Fruit fly (Drosophila melanogaster) whole organism, embryonic: Measurements from ENCODE around the gene CG10584.

ENCODE experiments used
- Awh ChIP-seq: fragments of 200-800 bp; sonication (Bioruptor generic); IDR thresholded peaks from 2 replicates; pipeline ENCODE4, ENCODE4 v1.3.6; 2022; ENCODE audit warnings: missing biosample characterization, missing genetic modification characterization
- BtbVII ChIP-seq: fragments of 200-800 bp; sonication (Bioruptor generic); optimal IDR thresholded peaks from 3 replicates; lab custom pipeline; 2017; ENCODE audit warnings: missing biosample characterization, mild to moderate bottlenecking, missing genetic modification characterization
- CG10147 ChIP-seq: fragments of 200-800 bp; sonication (Bioruptor generic); optimal IDR thresholded peaks from 2 replicates; lab custom pipeline; 2019; ENCODE audit warnings: missing biosample characterization, mild to moderate bottlenecking, missing genetic modification characterization, moderate library complexity
- CG1024 ChIP-seq: fragments of 200-800 bp; sonication (Bioruptor generic); IDR thresholded peaks from 2 replicates; pipeline ENCODE4 v1.3.6; 2022; ENCODE audit warnings: missing biosample characterization, missing genetic modification characterization
- CG10565 ChIP-seq: fragments of 200-800 bp; sonication (Bioruptor generic); optimal IDR thresholded peaks from 3 replicates; lab custom pipeline; 2016; ENCODE audit warnings: missing biosample characterization, mild to moderate bottlenecking, missing genetic modification characterization
- CG11504 ChIP-seq: fragments of 200-800 bp; sonication (Bioruptor generic); optimal IDR thresholded peaks from 3 replicates; lab custom pipeline; 2019; ENCODE audit warnings: missing biosample characterization, mild to moderate bottlenecking, missing genetic modification characterization, moderate library complexity
- CG12155 ChIP-seq: fragments of 200-800 bp; sonication (Bioruptor generic); optimal IDR thresholded peaks from 3 replicates; lab custom pipeline; 2016; ENCODE audit warnings: missing biosample characterization, missing genetic modification characterization
- CG13624 ChIP-seq: fragments of 200-800 bp; sonication (Bioruptor generic); optimal IDR thresholded peaks from 2 replicates; lab custom pipeline; 2016; ENCODE audit warnings: missing biosample characterization, missing genetic modification characterization
- CG15696 ChIP-seq: fragments of 200-800 bp; sonication (Bioruptor generic); optimal IDR thresholded peaks from 2 replicates; lab custom pipeline; 2019; ENCODE audit warnings: missing biosample characterization, mild to moderate bottlenecking, missing genetic modification characterization, moderate library complexity
- CG16813 ChIP-seq: fragments of 200-800 bp; sonication (Bioruptor generic); IDR thresholded peaks from 3 replicates; pipeline ENCODE4 v1.3.6; 2022; ENCODE audit warnings: missing biosample characterization, missing genetic modification characterization; ENCODE audit not compliant: partially characterized antibody
- CG17829 ChIP-seq: fragments of 200-800 bp; optimal IDR thresholded peaks from 2 replicates; lab custom pipeline; 2019; ENCODE audit warnings: missing biosample characterization, mild to moderate bottlenecking, missing genetic modification characterization, moderate library complexity
- CG18262 ChIP-seq: fragments of 200-800 bp; optimal IDR thresholded peaks from 3 replicates; lab custom pipeline; 2019; ENCODE audit warnings: missing biosample characterization, mild to moderate bottlenecking, missing genetic modification characterization, moderate library complexity
- CG1832 ChIP-seq: fragments of 200-800 bp; sonication (Bioruptor generic); optimal IDR thresholded peaks from 2 replicates; lab custom pipeline; 2017; ENCODE audit warnings: missing biosample characterization, mild to moderate bottlenecking, missing genetic modification characterization, inconsistent platforms
- CG2199 ChIP-seq: fragments of 200-800 bp; sonication (Bioruptor generic); IDR thresholded peaks from 3 replicates; pipeline ENCODE4 v1.3.6; 2022; ENCODE audit warnings: missing biosample characterization, missing genetic modification characterization
- CG2712 ChIP-seq: fragments of 200-800 bp; optimal IDR thresholded peaks from 3 replicates; lab custom pipeline; 2019; ENCODE audit warnings: missing biosample characterization, mild to moderate bottlenecking, missing genetic modification characterization, moderate library complexity
- CG42726 ChIP-seq: fragments of 200-800 bp; sonication (Bioruptor generic); IDR thresholded peaks from 2 replicates; pipeline ENCODE4 v1.3.6; 2022; ENCODE audit warnings: missing biosample characterization, missing genetic modification characterization; ENCODE audit not compliant: partially characterized antibody
- CG43689 ChIP-seq: fragments of 200-800 bp; sonication (Bioruptor generic); IDR thresholded peaks from 2 replicates; pipeline ENCODE4 v1.3.6; 2022; ENCODE audit warnings: missing biosample characterization, missing genetic modification characterization
- CG4730 ChIP-seq: fragments of 200-800 bp; sonication (Bioruptor generic); IDR thresholded peaks from 2 replicates; pipeline ENCODE4 v1.3.6; 2022; ENCODE audit warnings: missing biosample characterization, missing genetic modification characterization
- CG4820 ChIP-seq: fragments of 200-800 bp; sonication (Bioruptor generic); optimal IDR thresholded peaks from 3 replicates; lab custom pipeline; 2016; ENCODE audit warnings: missing biosample characterization, missing genetic modification characterization
- CG7839 ChIP-seq: fragments of 200-800 bp; sonication (Bioruptor generic); optimal IDR thresholded peaks from 3 replicates; lab custom pipeline; 2018; ENCODE audit warnings: missing biosample characterization, mild to moderate bottlenecking, missing genetic modification characterization, moderate library complexity
- CG8089 ChIP-seq: fragments of 200-800 bp; sonication (Bioruptor generic); optimal IDR thresholded peaks from 3 replicates; lab custom pipeline; 2016; ENCODE audit warnings: missing biosample characterization, missing genetic modification characterization
- CG8478 ChIP-seq: fragments of >200 bp; optimal IDR thresholded peaks from 2 replicates; lab custom pipeline; 2018
- CG9932 ChIP-seq: fragments of 200-800 bp; sonication (Bioruptor generic); IDR thresholded peaks from 2 replicates; pipeline ENCODE4 v1.3.6; 2022; ENCODE audit warnings: missing biosample characterization, missing genetic modification characterization
- Dip2 ChIP-seq: fragments of 200-800 bp; sonication (Bioruptor generic); IDR thresholded peaks from 2 replicates; pipeline ENCODE4 v1.3.6; 2022; ENCODE audit warnings: missing biosample characterization, missing genetic modification characterization
- GATAe ChIP-seq: fragments of 200-800 bp; sonication (Bioruptor generic); conservative IDR thresholded peaks from 2 replicates; pipeline ENCODE4 v1.3.6; 2022; ENCODE audit warnings: missing biosample characterization, missing genetic modification characterization
- Hr51 ChIP-seq, 2 experiments: fragments of 200-800 bp; sonication (Bioruptor generic); optimal IDR thresholded peaks; 2 replicates in 1 of 2; 3 replicates in 1 of 2; lab custom pipeline; 2016 to 2018; ENCODE audit warnings: missing biosample characterization in 2 of 2, missing genetic modification characterization in 2 of 2, mild to moderate bottlenecking in 1 of 2, moderate library complexity in 1 of 2
- Jarid2 ChIP-seq: fragments of 200-800 bp; sonication (Bioruptor generic); optimal IDR thresholded peaks from 3 replicates; lab custom pipeline; 2017; ENCODE audit warnings: mild to moderate bottlenecking, missing biosample characterization, missing genetic modification reagents, missing genetic modification characterization
- Lim3 ChIP-seq: fragments of 200-800 bp; sonication (Bioruptor generic); IDR thresholded peaks from 2 replicates; pipeline ENCODE4 v1.3.6; 2022; ENCODE audit warnings: missing biosample characterization, missing genetic modification characterization
- Mad ChIP-seq: fragments of 200-800 bp; sonication (Bioruptor generic); optimal IDR thresholded peaks from 2 replicates; lab custom pipeline; 2016; ENCODE audit warnings: missing biosample characterization, missing genetic modification characterization
- NfI ChIP-seq: fragments of 200-800 bp; sonication (Bioruptor generic); optimal IDR thresholded peaks from 3 replicates; lab custom pipeline; 2018; ENCODE audit warnings: missing biosample characterization, mild to moderate bottlenecking, missing genetic modification characterization, moderate library complexity
- Oli ChIP-seq: fragments of 200-800 bp; sonication (Bioruptor generic); optimal IDR thresholded peaks from 2 replicates; lab custom pipeline; 2018; ENCODE audit warnings: missing biosample characterization, mild to moderate bottlenecking, missing genetic modification characterization, moderate library complexity
- Rx ChIP-seq: fragments of 200-800 bp; sonication (Bioruptor generic); IDR thresholded peaks from 2 replicates; pipeline ENCODE4 v1.3.6; 2022; ENCODE audit warnings: missing biosample characterization, missing genetic modification characterization
- Sox100B ChIP-seq: fragments of 200-800 bp; sonication (Bioruptor generic); optimal IDR thresholded peaks from 3 replicates; lab custom pipeline; 2018; ENCODE audit warnings: missing biosample characterization, mild to moderate bottlenecking, missing genetic modification characterization
- Trl ChIP-seq, 3 experiments: fragments of >200 bp in 2 of 3; fragments of 200-800 bp in 1 of 3; sonication (Bioruptor generic) in 1 of 3; optimal IDR thresholded peaks; 2 replicates in 1 of 3; 3 replicates in 2 of 3; lab custom pipeline; 2016 to 2017; ENCODE audit warnings: missing biosample characterization in 1 of 3, missing genetic modification characterization in 1 of 3
- Vsx1 ChIP-seq: fragments of 200-800 bp; sonication (Bioruptor generic); optimal IDR thresholded peaks from 2 replicates; lab custom pipeline; 2017; ENCODE audit warnings: missing biosample characterization, mild to moderate bottlenecking, missing genetic modification characterization, missing genetic modification reagents
- Xrp1 ChIP-seq: fragments of 200-800 bp; sonication (Bioruptor generic); IDR thresholded peaks from 2 replicates; pipeline ENCODE4 v1.3.6; 2022; ENCODE audit warnings: missing biosample characterization, missing genetic modification characterization
- az2 ChIP-seq: fragments of 200-800 bp; sonication (Bioruptor generic); optimal IDR thresholded peaks from 3 replicates; lab custom pipeline; 2016; ENCODE audit warnings: missing biosample characterization, missing genetic modification characterization
- bsh ChIP-seq, 2 experiments: fragments of 200-800 bp; sonication (Bioruptor generic); optimal IDR thresholded peaks; 2 replicates each; lab custom pipeline; 2017 to 2018; ENCODE audit warnings: mild to moderate bottlenecking in 2 of 2, missing biosample characterization in 2 of 2, missing genetic modification characterization in 2 of 2, moderate library complexity in 1 of 2
- crol ChIP-seq: fragments of 200-800 bp; sonication (Bioruptor generic); IDR thresholded peaks from 2 replicates; pipeline ENCODE4 v1.3.6; 2022; ENCODE audit warnings: missing biosample characterization, missing genetic modification characterization
- dmrt99B ChIP-seq: fragments of 200-800 bp; sonication (Bioruptor generic); optimal IDR thresholded peaks from 2 replicates; lab custom pipeline; 2018; ENCODE audit warnings: missing biosample characterization, mild to moderate bottlenecking, missing genetic modification characterization, moderate library complexity
- exex ChIP-seq: fragments of 200-800 bp; sonication (Bioruptor generic); optimal IDR thresholded peaks from 4 replicates; lab custom pipeline; 2018; ENCODE audit warnings: missing biosample characterization, mild to moderate bottlenecking, missing genetic modification characterization, moderate library complexity
- h ChIP-seq: fragments of >200 bp; optimal IDR thresholded peaks from 2 replicates; lab custom pipeline; 2017
- insv ChIP-seq, 2 experiments: fragments of 200-800 bp; sonication (Bioruptor generic); optimal IDR thresholded peaks; 3 replicates each; lab custom pipeline; 2016 to 2018; ENCODE audit warnings: missing biosample characterization in 2 of 2, missing genetic modification characterization in 2 of 2
- kay ChIP-seq: fragments of 200-800 bp; sonication (Bioruptor generic); optimal IDR thresholded peaks from 2 replicates; lab custom pipeline; 2016; ENCODE audit warnings: missing biosample characterization, missing genetic modification characterization
- nau ChIP-seq: fragments of 200-800 bp; sonication (Bioruptor generic); optimal IDR thresholded peaks from 3 replicates; lab custom pipeline; 2017; ENCODE audit warnings: missing biosample characterization, mild to moderate bottlenecking, missing genetic modification characterization, missing genetic modification reagents
- oc ChIP-seq: fragments of 200-800 bp; sonication (Bioruptor generic); optimal IDR thresholded peaks from 2 replicates; lab custom pipeline; 2018; ENCODE audit warnings: missing biosample characterization, mild to moderate bottlenecking, missing genetic modification characterization, moderate library complexity
- otp ChIP-seq: fragments of 200-800 bp; sonication (Bioruptor generic); IDR thresholded peaks from 3 replicates; pipeline ENCODE4, ENCODE4 v1.3.6; 2022; ENCODE audit warnings: missing biosample characterization, missing genetic modification characterization
- pb ChIP-seq: fragments of 200-800 bp; sonication (Bioruptor generic); optimal IDR thresholded peaks from 3 replicates; lab custom pipeline; 2016; ENCODE audit warnings: missing biosample characterization, missing genetic modification characterization
- peb ChIP-seq: fragments of 200-800 bp; sonication (Bioruptor generic); IDR thresholded peaks from 2 replicates; pipeline ENCODE4 v1.3.6; 2022; ENCODE audit warnings: missing biosample characterization, missing genetic modification characterization
- sob ChIP-seq: fragments of 200-800 bp; sonication (Bioruptor generic); IDR thresholded peaks from 2 replicates; pipeline ENCODE4 v1.3.6; 2022; ENCODE audit warnings: missing biosample characterization, missing genetic modification characterization
- tio ChIP-seq: fragments of 200-800 bp; sonication (Bioruptor generic); optimal IDR thresholded peaks from 2 replicates; lab custom pipeline; 2017; ENCODE audit warnings: missing biosample characterization, missing genetic modification characterization, inconsistent platforms
- toy ChIP-seq: fragments of 200-800 bp; sonication (Bioruptor generic); IDR thresholded peaks from 2 replicates; pipeline ENCODE4 v1.3.6; 2022; ENCODE audit warnings: missing biosample characterization, missing genetic modification characterization

CG10584 gene

dm6 chr3L:21056290-21056689 is 25.1 kb upstream of the CG10584 start (continued):
- no peak for TF ChIP-seq CG8089 (GFP tag; lab: Kevin White, UChicago)
- no peak for TF ChIP-seq CG8478 (lab: Kevin White, UChicago)
- TF ChIP-seq Dip2 (GFP tag; lab: Robert Waterston, UW): no peak
- TF ChIP-seq Lim3 (GFP tag; lab: Robert Waterston, UW): no peak
- TF ChIP-seq CG12155: no peak
- TF ChIP-seq tio (GFP tag; lab: Kevin White, UChicago): peak; percentile 38
- no peak for TF ChIP-seq CG10565
- no peak for TF ChIP-seq Trl (optimal IDR thresholded peaks at IDR 0.05; lab: Kevin White, UChicago)
- TF ChIP-seq Trl (GFP tag; optimal IDR thresholded peaks at IDR 0.05; lab: Kevin White, UChicago): no peak
- no peak for TF ChIP-seq GATAe (GFP tag; lab: Robert Waterston, UW)
- TF ChIP-seq pb (GFP tag; lab: Kevin White, UChicago): no peak
- peak; percentile 23 for TF ChIP-seq CG2712
- no peak for TF ChIP-seq NfI
- TF ChIP-seq sob (GFP tag; lab: Robert Waterston, UW): no peak
- TF ChIP-seq Awh (GFP tag; lab: Robert Waterston, UW): no peak
- TF ChIP-seq Rx (GFP tag; lab: Robert Waterston, UW): no peak
- peak; percentile 6; the same call in 1 of the 2 replicates for TF ChIP-seq Xrp1 (GFP tag; lab: Robert Waterston, UW)
- no peak for TF ChIP-seq toy (GFP tag; lab: Robert Waterston, UW)
- TF ChIP-seq CG4730 (GFP tag; lab: Robert Waterston, UW): no peak
- no peak for TF ChIP-seq CG10147
- no peak for TF ChIP-seq insv (GFP tag; optimal IDR thresholded peaks at IDR 0.05; lab: Kevin White, UChicago)
- TF ChIP-seq CG18262 (tag; lab: Kevin White, UChicago): peak; percentile 49
- no peak for TF ChIP-seq CG2199 (GFP tag; lab: Robert Waterston, UW)
- TF ChIP-seq CG42726 (GFP tag; lab: Robert Waterston, UW): no peak
- TF ChIP-seq CG1024: no peak
- no peak for TF ChIP-seq crol (GFP tag; lab: Robert Waterston, UW)
- no peak for TF ChIP-seq Vsx1
- TF ChIP-seq Jarid2: peak; percentile 8
- peak; percentile 50 for TF ChIP-seq Sox100B (GFP tag; lab: Kevin White, UChicago)
- TF ChIP-seq Mad (GFP tag; lab: Kevin White, UChicago): no peak
- no peak for TF ChIP-seq CG43689 (GFP tag; lab: Robert Waterston, UW)
- TF ChIP-seq CG7839: peak; percentile 45
- TF ChIP-seq CG16813: no peak
- no peak for TF ChIP-seq oc (tag; lab: Kevin White, UChicago)
- TF ChIP-seq nau (GFP tag; lab: Kevin White, UChicago): no peak
- TF ChIP-seq Hr51 (GFP tag; optimal IDR thresholded peaks at IDR 0.05; lab: Kevin White, UChicago): peak in 1 of 2 experiments; percentile 53
- TF ChIP-seq CG17829: no peak
- peak; percentile 37 for TF ChIP-seq BtbVII (GFP tag; lab: Kevin White, UChicago)
- no peak for TF ChIP-seq otp (GFP tag; lab: Robert Waterston, UW)
- no peak for TF ChIP-seq CG9932 (GFP tag; lab: Robert Waterston, UW)
- TF ChIP-seq CG11504 (tag; lab: Kevin White, UChicago): peak; percentile 69
- TF ChIP-seq dmrt99B (tag; lab: Kevin White, UChicago): peak; percentile 30
- TF ChIP-seq bsh (GFP tag; optimal IDR thresholded peaks at IDR 0.05; lab: Kevin White, UChicago): peak in 1 of 2 experiments; percentile 5
- TF ChIP-seq CG15696: no peak
- TF ChIP-seq kay: no peak
- no peak for TF ChIP-seq h (lab: Kevin White, UChicago)
- peak; percentile 57 for TF ChIP-seq Oli (tag; lab: Kevin White, UChicago)
- TF ChIP-seq az2 (GFP tag; lab: Kevin White, UChicago): peak; percentile 11
- no peak for TF ChIP-seq CG13624 (GFP tag; lab: Kevin White, UChicago)
- no peak for TF ChIP-seq CG4820 (GFP tag; lab: Kevin White, UChicago)
- TF ChIP-seq CG1832 (GFP tag; lab: Kevin White, UChicago): no peak
- no peak for TF ChIP-seq peb (GFP tag; lab: Robert Waterston, UW)
- TF ChIP-seq exex (tag; lab: Kevin White, UChicago): no peak
